Worm (Caenorhabditis elegans) whole organism, early embryonic: ENCODE measurements around the gene zfp-3.

Experiments
- B0310.2 ChIP-seq: sonication (generic microtip); optimal IDR thresholded peaks from 2 replicates; lab custom pipeline; 2016; ENCODE audit warnings: mild to moderate bottlenecking, missing genetic modification characterization, missing compliant biosample characterization
- F13C5.2 ChIP-seq: sonication (generic microtip); optimal IDR thresholded peaks from 2 replicates; lab custom pipeline; 2017; ENCODE audit warnings: mild to moderate bottlenecking, missing genetic modification characterization, inconsistent platforms, missing compliant biosample characterization
- aly-1 ChIP-seq: sonication (generic microtip); optimal IDR thresholded peaks from 2 replicates; lab custom pipeline; 2016; ENCODE audit warnings: missing genetic modification characterization, missing compliant biosample characterization
- ama-1 ChIP-seq: fragments of 150-350 bp; optimal IDR thresholded peaks from 2 replicates; lab custom pipeline; 2014
- ceh-13 ChIP-seq: fragments of 200-800 bp; sonication (Bioruptor generic); optimal IDR thresholded peaks from 2 replicates; lab custom pipeline; 2018; ENCODE audit warnings: mild to moderate bottlenecking, missing genetic modification characterization, missing compliant biosample characterization
- ceh-36 ChIP-seq: sonication (generic microtip); optimal IDR thresholded peaks from 2 replicates; lab custom pipeline; 2016; ENCODE audit warnings: missing genetic modification characterization, inconsistent platforms, missing compliant biosample characterization
- ets-7 ChIP-seq: sonication (generic microtip); optimal IDR thresholded peaks from 2 replicates; lab custom pipeline; 2016; ENCODE audit warnings: missing genotype, missing genetic modification characterization, missing compliant biosample characterization
- flt-1 ChIP-seq: fragments of 200-800 bp; sonication (Bioruptor generic); IDR thresholded peaks from 2 replicates; pipeline ENCODE4 v1.3.6; 2022; ENCODE audit warnings: missing genetic modification characterization, missing compliant biosample characterization
- hmbx-1 ChIP-seq: sonication (generic microtip); optimal IDR thresholded peaks from 2 replicates; lab custom pipeline; 2016; ENCODE audit warnings: mild to moderate bottlenecking, missing genetic modification characterization, missing compliant biosample characterization
- hmg-4 ChIP-seq: fragments of 200-800 bp; sonication (Bioruptor generic); optimal IDR thresholded peaks from 2 replicates; lab custom pipeline; 2018; ENCODE audit warnings: mild to moderate bottlenecking, missing genetic modification characterization, missing compliant biosample characterization
- hnd-1 ChIP-seq: sonication (generic microtip); optimal IDR thresholded peaks from 2 replicates; lab custom pipeline; 2016; ENCODE audit warnings: missing genetic modification characterization, missing compliant biosample characterization
- pes-1 ChIP-seq: fragments of 200-800 bp; sonication (Bioruptor generic); IDR thresholded peaks from 2 replicates; pipeline ENCODE4 v1.3.6; 2022; ENCODE audit warnings: missing genetic modification reagents, missing genetic modification characterization, missing compliant biosample characterization
- scrt-1 ChIP-seq: fragments of 200-800 bp; sonication (Bioruptor generic); IDR thresholded peaks from 2 replicates; pipeline ENCODE4 v1.3.6; 2022; ENCODE audit warnings: missing genetic modification characterization, missing compliant biosample characterization
- sea-1 ChIP-seq: fragments of 200-800 bp; sonication (Bioruptor generic); conservative IDR thresholded peaks from 2 replicates; pipeline ENCODE4 v1.3.6; 2022; ENCODE audit warnings: missing genetic modification characterization, missing compliant biosample characterization
- tbx-11 ChIP-seq: fragments of 200-800 bp; sonication (Bioruptor generic); IDR thresholded peaks from 2 replicates; pipeline ENCODE4 v1.3.6; 2022; ENCODE audit warnings: missing genetic modification characterization, missing compliant biosample characterization
- tbx-37 ChIP-seq: fragments of 200-800 bp; sonication (Bioruptor generic); conservative IDR thresholded peaks from 2 replicates; pipeline ENCODE4 v1.3.6; 2022; ENCODE audit warnings: missing genetic modification reagents, missing genetic modification characterization, missing compliant biosample characterization
- tra-4 ChIP-seq: sonication (generic microtip); optimal IDR thresholded peaks from 2 replicates; lab custom pipeline; 2017; ENCODE audit warnings: missing genetic modification characterization, missing compliant biosample characterization

Gene zfp-3

DNA sequence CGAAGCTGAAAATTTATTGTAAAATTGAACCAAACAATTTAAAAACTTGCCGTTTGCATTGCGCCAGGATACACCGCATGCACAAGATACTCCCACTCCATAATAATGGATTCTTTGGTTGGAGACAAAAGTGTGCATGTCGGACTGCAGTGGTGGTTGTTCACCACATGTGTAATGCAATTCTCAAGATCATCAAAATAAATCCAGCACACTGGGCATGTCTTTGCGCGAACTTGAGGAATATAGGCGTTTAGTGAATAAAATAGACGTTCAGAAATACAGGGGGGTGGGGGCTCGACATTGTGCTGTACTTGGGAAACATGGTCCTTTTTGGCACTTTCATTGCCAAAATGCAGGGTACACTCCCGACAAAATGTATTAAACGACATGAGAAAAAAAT lies 20.0 kb downstream of the zfp-3 start, which contains the start of gene F19G12.11:
TSS of gene F19G12.11 (minus strand) at position 101 of the 400 bp plus-strand sequence.
- TF ChIP-seq ama-1 (lab: Kevin White, UChicago), result no peak
- TF ChIP-seq B0310.2 (tag; lab: Kevin White, UChicago), result no peak
- TF ChIP-seq hmg-4 (GFP tag; lab: Kevin White, UChicago), result no peak
- no peak for TF ChIP-seq aly-1
- TF ChIP-seq hnd-1 (tag; lab: Kevin White, UChicago), result no peak
- TF ChIP-seq scrt-1 (GFP tag; lab: Robert Waterston, UW), result no peak
- TF ChIP-seq sea-1 (GFP tag; lab: Robert Waterston, UW), result no peak
- no peak for TF ChIP-seq flt-1
- no peak for TF ChIP-seq ceh-36 (tag; lab: Kevin White, UChicago)
- no peak for TF ChIP-seq F13C5.2 (tag; lab: Kevin White, UChicago)
- no peak for TF ChIP-seq ets-7 (tag; lab: Kevin White, UChicago)
- TF ChIP-seq hmbx-1 (tag; lab: Kevin White, UChicago), result no peak
- TF ChIP-seq pes-1 (GFP tag; lab: Robert Waterston, UW), result no peak
- no peak for TF ChIP-seq tra-4 (tag; lab: Kevin White, UChicago)
- no peak for TF ChIP-seq ceh-13 (GFP tag; lab: Kevin White, UChicago)

DNA sequence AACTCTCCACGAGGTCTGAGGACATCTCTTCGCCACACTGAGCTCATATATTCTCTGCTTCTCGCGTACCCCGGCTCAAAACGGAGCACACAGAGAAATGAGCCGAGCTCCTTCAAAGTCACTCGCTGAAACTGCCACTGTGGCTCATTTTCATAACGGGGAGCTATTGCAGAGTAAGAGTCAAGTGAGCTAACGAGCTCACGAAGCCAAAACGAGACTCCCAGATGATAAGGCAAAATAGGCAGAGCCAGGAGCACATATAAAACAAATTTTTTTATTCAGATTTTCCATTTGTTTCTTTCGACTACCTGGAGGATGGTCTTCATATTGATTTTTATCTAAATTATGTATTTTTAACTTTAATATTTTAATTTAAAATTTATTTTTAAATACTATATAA lies 21.9 kb downstream of the zfp-3 start, which contains the start of gene F19G12.3:
TSS of gene F19G12.3 (plus strand) at position 301 of the 400 bp plus-strand sequence.
- TF ChIP-seq pes-1 (GFP tag; lab: Robert Waterston, UW), result no peak
- TF ChIP-seq F13C5.2 (tag; lab: Kevin White, UChicago), result no peak
- TF ChIP-seq scrt-1 (GFP tag; lab: Robert Waterston, UW), result no peak
- no peak for TF ChIP-seq ama-1 (lab: Kevin White, UChicago)
- TF ChIP-seq hmbx-1 (tag; lab: Kevin White, UChicago), result no peak
- TF ChIP-seq aly-1, result no peak
- no peak for TF ChIP-seq ceh-36 (tag; lab: Kevin White, UChicago)
- no peak for TF ChIP-seq tra-4 (tag; lab: Kevin White, UChicago)
- TF ChIP-seq hnd-1 (tag; lab: Kevin White, UChicago), result no peak
- no peak for TF ChIP-seq tbx-11
- TF ChIP-seq ceh-13 (GFP tag; lab: Kevin White, UChicago), result no peak
- TF ChIP-seq B0310.2 (tag; lab: Kevin White, UChicago), result no peak

DNA sequence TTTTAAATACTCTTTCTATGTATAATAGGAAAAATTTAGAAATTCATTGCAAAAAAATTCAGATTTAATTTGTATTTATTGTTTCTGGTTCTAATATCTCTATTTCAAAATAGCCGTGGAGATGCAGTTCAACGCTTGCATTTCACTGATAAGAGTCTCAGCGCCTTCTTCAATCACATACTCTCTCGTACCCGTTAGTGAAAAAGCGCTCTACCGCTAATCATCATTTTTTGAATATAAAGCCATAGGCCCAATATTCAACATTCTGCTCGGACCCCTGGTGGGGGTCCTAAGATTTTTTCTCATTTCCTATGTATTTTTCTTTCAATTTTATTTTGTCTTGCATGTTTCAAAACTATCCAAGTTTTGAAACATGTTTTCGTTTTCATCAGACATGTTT lies 25.9 kb downstream of the zfp-3 start:
- no peak for TF ChIP-seq ets-7 (tag; lab: Kevin White, UChicago)
- TF ChIP-seq hmbx-1 (tag; lab: Kevin White, UChicago), result no peak
- no peak for TF ChIP-seq ceh-13 (GFP tag; lab: Kevin White, UChicago)
- TF ChIP-seq hnd-1 (tag; lab: Kevin White, UChicago), result no peak
- no peak for TF ChIP-seq aly-1
- no peak for TF ChIP-seq scrt-1 (GFP tag; lab: Robert Waterston, UW)
- no peak for TF ChIP-seq tbx-37 (GFP tag; lab: Robert Waterston, UW)
- no peak for TF ChIP-seq hmg-4 (GFP tag; lab: Kevin White, UChicago)
- TF ChIP-seq pes-1 (GFP tag; lab: Robert Waterston, UW), result no peak
- TF ChIP-seq sea-1 (GFP tag; lab: Robert Waterston, UW), result no peak
- no peak for TF ChIP-seq F13C5.2 (tag; lab: Kevin White, UChicago)
- TF ChIP-seq ceh-36 (tag; lab: Kevin White, UChicago), result no peak
- no peak for TF ChIP-seq B0310.2 (tag; lab: Kevin White, UChicago)

- TF ChIP-seq F13C5.2 (tag; lab: Kevin White, UChicago) (no peak), hnd-1 (tag; lab: Kevin White, UChicago) (no peak), tra-4 (tag; lab: Kevin White, UChicago) (no peak), hmg-4 (GFP tag; lab: Kevin White, UChicago) (no peak), ets-7 (tag; lab: Kevin White, UChicago) (no peak), ceh-13 (GFP tag; lab: Kevin White, UChicago) (no peak), tbx-37 (GFP tag; lab: Robert Waterston, UW) (no peak), sea-1 (GFP tag; lab: Robert Waterston, UW) (no peak), B0310.2 (tag; lab: Kevin White, UChicago) (no peak), hmbx-1 (tag; lab: Kevin White, UChicago) (no peak), aly-1 (no peak), scrt-1 (GFP tag; lab: Robert Waterston, UW) (no peak), flt-1 (no peak), ama-1 (lab: Kevin White, UChicago) (no peak), pes-1 (GFP tag; lab: Robert Waterston, UW) (no peak), tbx-11 (no peak), ceh-36 (tag; lab: Kevin White, UChicago) (no peak)
Observed at ce11 chrX:1419163-1419696, 27.2 kb downstream of the zfp-3 start, which contains the start of gene F19G12.9. F19G12.9 (plus strand) TSS chrX:1419213.

DNA sequence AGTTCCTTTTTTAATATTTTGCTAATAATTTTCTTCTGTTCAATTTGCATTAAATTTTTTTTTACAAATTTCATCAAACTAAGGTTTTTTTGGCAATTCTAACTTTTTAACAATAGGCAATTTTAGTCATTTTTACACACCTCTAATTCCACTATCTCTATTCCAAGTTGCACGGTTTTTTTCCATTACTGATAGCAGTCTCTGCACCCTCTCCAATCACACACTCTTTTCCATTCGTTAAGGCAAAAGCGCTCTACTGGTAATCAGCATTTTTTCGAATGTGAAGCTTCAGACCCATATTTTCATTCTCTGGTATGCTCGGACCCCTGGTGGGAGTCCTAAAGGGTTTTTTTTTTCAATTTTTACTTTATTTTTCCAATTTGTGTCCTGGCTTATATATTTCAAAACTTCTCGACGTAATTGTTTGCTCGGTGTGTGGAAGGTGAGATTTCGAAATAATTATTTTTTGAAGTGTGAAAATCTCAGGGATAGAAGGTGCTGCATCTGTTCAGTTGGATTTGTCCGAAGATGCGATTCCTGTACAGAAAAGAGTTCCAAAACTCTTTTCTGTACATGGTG lies 29.6 kb downstream of the zfp-3 start, which contains the start of the genes F19G12.4 and F19G12.8:
TSS of gene F19G12.4 (plus strand) at position 529 of the 579 bp plus-strand sequence.
TSS of gene F19G12.8 (plus strand) at position 545 of the 579 bp plus-strand sequence.
- TF ChIP-seq hmg-4 (GFP tag; lab: Kevin White, UChicago) (no peak), tbx-37 (GFP tag; lab: Robert Waterston, UW) (no peak), sea-1 (GFP tag; lab: Robert Waterston, UW) (no peak), ama-1 (lab: Kevin White, UChicago) (no peak), hnd-1 (tag; lab: Kevin White, UChicago) (no peak), ets-7 (tag; lab: Kevin White, UChicago) (no peak), F13C5.2 (tag; lab: Kevin White, UChicago) (no peak), pes-1 (GFP tag; lab: Robert Waterston, UW) (no peak), scrt-1 (GFP tag; lab: Robert Waterston, UW) (no peak), ceh-36 (tag; lab: Kevin White, UChicago) (no peak), flt-1 (no peak), B0310.2 (tag; lab: Kevin White, UChicago) (no peak), tbx-11 (no peak), hmbx-1 (tag; lab: Kevin White, UChicago) (no peak), aly-1 (no peak), tra-4 (tag; lab: Kevin White, UChicago) (no peak)

ce11 chrX:1412844-1413243 lies 33.6 kb downstream of the zfp-3 start, which contains the start of gene srh-19:
srh-19 (plus strand) TSS chrX:1413144.
- no peak for TF ChIP-seq hnd-1 (tag; lab: Kevin White, UChicago)
- TF ChIP-seq pes-1 (GFP tag; lab: Robert Waterston, UW), result no peak
- no peak for TF ChIP-seq scrt-1 (GFP tag; lab: Robert Waterston, UW)
- no peak for TF ChIP-seq tbx-37 (GFP tag; lab: Robert Waterston, UW)
- no peak for TF ChIP-seq ceh-36 (tag; lab: Kevin White, UChicago)
- no peak for TF ChIP-seq F13C5.2 (tag; lab: Kevin White, UChicago)
